Worm (Caenorhabditis elegans) whole organism, late embryonic: ENCODE results near the gene K02F6.1.
"Not testable (repeated sequence)": the region's sequence is repeated elsewhere in the genome, so short reads cannot be mapped to it uniquely, and the experiment has no call there.

ENCODE experiments used
- Y22D7AL.16 ChIP-seq: sonication (generic microtip); optimal IDR thresholded peaks from 2 replicates; lab custom pipeline; 2016; ENCODE audit warnings: missing genetic modification characterization, missing compliant biosample characterization
- ceh-14 ChIP-seq: sonication (generic microtip); optimal IDR thresholded peaks from 2 replicates; lab custom pipeline; 2016; ENCODE audit warnings: missing genotype, missing genetic modification characterization, missing compliant biosample characterization
- ceh-18 ChIP-seq: sonication (generic microtip); optimal IDR thresholded peaks from 2 replicates; lab custom pipeline; 2016; ENCODE audit warnings: missing genetic modification characterization, missing compliant biosample characterization
- ceh-19 ChIP-seq: fragments of 200-800 bp; sonication (Bioruptor generic); optimal IDR thresholded peaks from 2 replicates; lab custom pipeline; 2018; ENCODE audit warnings: mild to moderate bottlenecking, missing genetic modification characterization, missing compliant biosample characterization
- ceh-24 ChIP-seq: sonication (generic microtip); optimal IDR thresholded peaks from 2 replicates; lab custom pipeline; 2016; ENCODE audit warnings: mild to moderate bottlenecking, missing genetic modification characterization, missing compliant biosample characterization
- ceh-31 ChIP-seq: sonication (generic microtip); optimal IDR thresholded peaks from 2 replicates; lab custom pipeline; 2016; ENCODE audit warnings: missing genetic modification characterization, missing compliant biosample characterization
- ceh-34 ChIP-seq: sonication (generic microtip); optimal IDR thresholded peaks from 2 replicates; lab custom pipeline; 2016; ENCODE audit warnings: mild to moderate bottlenecking, missing genetic modification characterization, missing compliant biosample characterization
- ceh-48 ChIP-seq: sonication (generic microtip); optimal IDR thresholded peaks from 2 replicates; lab custom pipeline; 2016; ENCODE audit warnings: missing genetic modification characterization, inconsistent platforms, missing compliant biosample characterization
- che-1 ChIP-seq: sonication (generic microtip); optimal IDR thresholded peaks from 2 replicates; lab custom pipeline; 2016; ENCODE audit warnings: mild to moderate bottlenecking, missing genetic modification characterization, missing compliant biosample characterization
- dmd-4 ChIP-seq: sonication (generic microtip); optimal IDR thresholded peaks from 2 replicates; lab custom pipeline; 2016; ENCODE audit warnings: borderline replicate concordance, missing genetic modification characterization, missing compliant biosample characterization
- dve-1 ChIP-seq: sonication (generic microtip); optimal IDR thresholded peaks from 2 replicates; lab custom pipeline; 2017; ENCODE audit warnings: antibody characterized with exemption, mild to moderate bottlenecking, missing genetic modification characterization, missing compliant biosample characterization
- eyg-1 ChIP-seq: sonication (generic microtip); optimal IDR thresholded peaks from 2 replicates; lab custom pipeline; 2016; ENCODE audit warnings: missing genotype, missing genetic modification characterization, missing compliant biosample characterization
- fax-1 ChIP-seq: sonication (generic microtip); optimal IDR thresholded peaks from 2 replicates; lab custom pipeline; 2016; ENCODE audit warnings: missing genotype, missing genetic modification characterization, missing compliant biosample characterization
- fkh-10 ChIP-seq: fragments of 150-350 bp; optimal IDR thresholded peaks from 2 replicates; lab custom pipeline; 2014; ENCODE audit warnings: missing biosample characterization, missing genetic modification reagents, missing genetic modification characterization
- gmeb-2 ChIP-seq: sonication (generic microtip); optimal IDR thresholded peaks from 2 replicates; lab custom pipeline; 2016; ENCODE audit warnings: missing genetic modification characterization, inconsistent platforms, missing compliant biosample characterization
- hlh-15 ChIP-seq: sonication (generic microtip); optimal IDR thresholded peaks from 2 replicates; lab custom pipeline; 2016; ENCODE audit warnings: missing genetic modification characterization, missing compliant biosample characterization
- hlh-6 ChIP-seq: sonication (generic microtip); optimal IDR thresholded peaks from 2 replicates; lab custom pipeline; 2016; ENCODE audit warnings: missing genotype, missing genetic modification characterization, missing compliant biosample characterization
- nfya-1 ChIP-seq: sonication (generic microtip); optimal IDR thresholded peaks from 2 replicates; lab custom pipeline; 2017; ENCODE audit warnings: missing genetic modification characterization, mild to moderate bottlenecking, missing compliant biosample characterization, antibody characterized with exemption, moderate library complexity
- nhr-11 ChIP-seq: fragments of 150-350 bp; optimal IDR thresholded peaks from 2 replicates; lab custom pipeline; 2014; ENCODE audit warnings: missing biosample characterization, missing genetic modification characterization
- nhr-232 ChIP-seq: sonication (generic microtip); optimal IDR thresholded peaks from 2 replicates; lab custom pipeline; 2016; ENCODE audit warnings: missing genetic modification characterization, missing compliant biosample characterization
- npax-4 ChIP-seq: sonication (generic microtip); optimal IDR thresholded peaks from 2 replicates; lab custom pipeline; 2016; ENCODE audit warnings: missing genetic modification characterization, missing compliant biosample characterization
- odd-2 ChIP-seq: sonication (generic microtip); optimal IDR thresholded peaks from 2 replicates; lab custom pipeline; 2017; ENCODE audit warnings: antibody characterized with exemption, mild to moderate bottlenecking, missing genetic modification characterization, missing compliant biosample characterization
- pqm-1 ChIP-seq: sonication (generic microtip); optimal IDR thresholded peaks from 2 replicates; lab custom pipeline; 2016; ENCODE audit warnings: missing genetic modification characterization, missing compliant biosample characterization
- rnt-1 ChIP-seq: sonication (generic microtip); optimal IDR thresholded peaks from 2 replicates; lab custom pipeline; 2016; ENCODE audit warnings: missing genetic modification characterization, missing compliant biosample characterization
- sox-2 ChIP-seq: fragments of 200-800 bp; sonication (Bioruptor generic); IDR thresholded peaks from 2 replicates; pipeline ENCODE4 v1.3.6; 2022; ENCODE audit warnings: missing genetic modification reagents, missing genetic modification characterization, missing compliant biosample characterization
- tbx-7 ChIP-seq: sonication (generic microtip); optimal IDR thresholded peaks from 2 replicates; lab custom pipeline; 2016; ENCODE audit warnings: missing genotype, missing genetic modification characterization, missing compliant biosample characterization
- unc-3 ChIP-seq, 2 experiments: fragments of 200-800 bp in 1 of 2; sonication (Bioruptor generic) in 1 of 2; sonication (generic microtip) in 1 of 2; conservative IDR thresholded peaks in 1 of 2; optimal IDR thresholded peaks in 1 of 2; 2 replicates each; pipeline versions ENCODE4 v1.3.6 to Lab custom; 2016 to 2022; ENCODE audit warnings: missing compliant biosample characterization in 2 of 2, missing genetic modification characterization in 2 of 2, missing genetic modification reagents in 1 of 2
- unc-42 ChIP-seq: sonication (generic microtip); optimal IDR thresholded peaks from 2 replicates; lab custom pipeline; 2016; ENCODE audit warnings: missing genotype, missing genetic modification characterization, missing compliant biosample characterization
- unc-55 ChIP-seq: sonication (generic microtip); optimal IDR thresholded peaks from 2 replicates; lab custom pipeline; 2017; ENCODE audit warnings: missing biosample characterization, missing genetic modification reagents, missing genetic modification characterization
- ztf-16 ChIP-seq: sonication (generic microtip); optimal IDR thresholded peaks from 2 replicates; lab custom pipeline; 2017; ENCODE audit warnings: missing genetic modification characterization, missing compliant biosample characterization

The K02F6.1 gene

DNA sequence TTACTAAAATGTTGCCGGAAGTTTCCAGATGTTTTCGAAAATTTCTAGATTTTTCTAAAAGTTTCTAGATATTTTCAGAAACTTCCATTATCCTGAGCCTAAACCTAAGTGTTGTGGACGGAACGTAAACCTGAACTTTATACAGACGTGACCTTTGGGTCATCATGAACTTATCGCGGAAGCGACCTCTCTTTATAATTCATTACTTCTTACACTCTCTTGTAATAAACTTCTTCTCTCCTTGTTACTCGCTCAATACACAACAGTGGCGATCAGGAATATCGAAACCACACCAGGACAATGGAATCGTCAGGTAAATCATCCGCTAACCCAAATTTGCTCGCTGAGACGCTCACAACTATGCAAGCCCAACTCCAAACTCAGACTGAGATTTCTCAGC is at the start of gene K02F6.1:
K02F6.1 (plus strand) TSS at position 301 of the 400 bp plus-strand sequence.
- not testable (repeated sequence) for TF ChIP-seq sox-2 (GFP tag; lab: Robert Waterston, UW); ztf-16 (tag; lab: Kevin White, UChicago); tbx-7 (tag; lab: Kevin White, UChicago)
- TF ChIP-seq, all 69 proteins: peak for 0; not testable (repeated sequence) for 69

- TF ChIP-seq nfya-1 (tag; lab: Kevin White, UChicago) (peak; percentile 16), fkh-10 (GFP tag; lab: Kevin White, UChicago) (no peak)
These were observed 49.3 kb upstream of the K02F6.1 start, which contains the start of gene gbas-1 for ce11 chrII:2504431-2504928. TSS of gene gbas-1 (plus strand) at chrII:2504878.

DNA sequence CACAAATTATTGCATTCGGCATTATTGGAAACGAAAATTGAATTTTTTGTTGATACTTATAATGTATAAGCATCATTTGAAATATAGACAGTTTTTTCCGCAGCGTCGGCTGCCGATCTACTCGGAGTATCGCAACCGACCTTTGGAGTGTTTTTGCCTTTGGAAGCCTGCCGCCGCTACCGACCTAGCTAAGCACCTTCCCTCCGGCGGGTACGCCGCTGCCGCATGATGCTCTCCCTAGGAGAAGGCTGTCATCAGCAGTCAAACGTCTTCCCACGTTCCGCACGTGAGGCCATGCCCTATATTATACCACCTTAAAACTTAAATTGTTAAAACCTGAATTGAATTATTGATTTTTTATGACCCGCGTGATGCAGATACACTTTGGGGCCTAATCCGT is 35.3 kb upstream of the K02F6.1 start:
- TF ChIP-seq ceh-48 (tag; lab: Kevin White, UChicago) (no peak), unc-42 (tag; lab: Kevin White, UChicago) (no peak), fax-1 (tag; lab: Kevin White, UChicago) (no peak), che-1 (tag; lab: Kevin White, UChicago) (no peak), dmd-4 (tag; lab: Kevin White, UChicago) (no peak), pqm-1 (tag; lab: Kevin White, UChicago) (no peak), ceh-19 (GFP tag; lab: Kevin White, UChicago) (no peak), unc-55 (GFP tag; lab: Kevin White, UChicago) (no peak), ceh-18 (tag; lab: Kevin White, UChicago) (no peak), nhr-11 (tag; lab: Kevin White, UChicago) (no peak)

DNA sequence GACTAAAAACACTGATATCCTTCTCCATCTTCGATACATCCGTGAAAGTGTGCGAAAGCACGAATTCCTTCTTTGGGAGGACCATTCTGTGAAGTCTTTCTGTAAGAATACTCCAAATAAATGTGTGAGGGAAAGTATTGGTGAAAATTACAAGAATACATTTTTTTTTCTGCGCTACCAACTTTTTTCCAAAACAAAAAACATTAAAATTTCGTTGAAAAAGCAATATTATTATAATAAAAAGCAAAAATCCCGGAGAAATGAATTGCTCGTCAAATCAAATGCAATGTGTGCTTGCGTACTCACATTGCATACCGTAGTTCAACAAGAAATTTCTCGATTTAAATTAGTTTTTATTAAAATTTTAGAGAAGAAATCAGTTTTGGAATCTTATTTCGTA is 31.8 kb upstream of the K02F6.1 start, which contains the start of gene bath-13:
bath-13 (minus strand) TSS at position 101 of the 400 bp plus-strand sequence.
- TF ChIP-seq ztf-16 (tag; lab: Kevin White, UChicago) (no peak), eyg-1 (tag; lab: Kevin White, UChicago) (no peak), hlh-6 (tag; lab: Kevin White, UChicago) (no peak), dve-1 (no peak), nfya-1 (tag; lab: Kevin White, UChicago) (no peak), ceh-24 (tag; lab: Kevin White, UChicago) (no peak), nhr-11 (tag; lab: Kevin White, UChicago) (no peak), ceh-31 (no peak), ceh-14 (tag; lab: Kevin White, UChicago) (no peak), gmeb-2 (tag; lab: Kevin White, UChicago) (no peak), rnt-1 (tag; lab: Kevin White, UChicago) (no peak), unc-42 (tag; lab: Kevin White, UChicago) (no peak)

- TF ChIP-seq dve-1 (peak; percentile 100), eyg-1 (tag; lab: Kevin White, UChicago) (no peak)
These were observed 28.1 kb upstream of the K02F6.1 start for ce11 chrII:2525652-2526051.

DNA sequence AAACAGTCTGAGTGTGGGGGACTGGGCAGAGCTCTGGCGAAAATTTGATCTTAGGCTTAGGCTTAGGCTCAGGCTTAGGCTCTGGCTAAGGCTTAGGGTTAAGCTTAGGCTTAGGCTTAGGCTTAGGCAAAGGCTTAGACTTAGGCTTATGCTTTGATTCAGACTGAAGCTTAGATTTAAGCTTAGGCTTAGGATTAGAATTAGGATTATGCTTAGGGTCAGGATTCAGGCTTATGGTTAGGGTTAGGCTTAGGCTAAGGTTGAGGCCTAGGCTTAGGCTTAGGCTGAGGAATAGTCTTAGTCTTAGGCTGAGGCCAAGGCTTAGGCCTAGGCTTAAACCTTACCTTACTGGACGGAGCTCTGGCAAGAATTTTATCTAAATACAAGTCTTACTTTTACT is 26.9 kb upstream of the K02F6.1 start:
- peak; percentile 69 for TF ChIP-seq dve-1
- no peak for TF ChIP-seq unc-3 (GFP tag; conservative IDR thresholded peaks at IDR 0.05; lab: Robert Waterston, UW)
- TF ChIP-seq unc-3 (tag; optimal IDR thresholded peaks at IDR 0.05; lab: Kevin White, UChicago), result no peak

ce11 chrII:2530496-2530895 is 23.3 kb upstream of the K02F6.1 start, which contains the start of gene K02F6.6:
TSS of gene K02F6.6 (plus strand) at chrII:2530796.
- TF ChIP-seq unc-55 (GFP tag; lab: Kevin White, UChicago), result no peak
- TF ChIP-seq hlh-15 (tag; lab: Kevin White, UChicago), result no peak
- TF ChIP-seq ceh-34 (tag; lab: Kevin White, UChicago), result no peak
- TF ChIP-seq Y22D7AL.16 (tag; lab: Kevin White, UChicago), result no peak
- TF ChIP-seq odd-2 (tag; lab: Kevin White, UChicago), result no peak
- no peak for TF ChIP-seq rnt-1 (tag; lab: Kevin White, UChicago)
- TF ChIP-seq nhr-232 (tag; lab: Kevin White, UChicago), result no peak
- no peak for TF ChIP-seq eyg-1 (tag; lab: Kevin White, UChicago)
- TF ChIP-seq npax-4, result no peak
